Worm (Caenorhabditis elegans) whole organism, mixed stage, embryonic: ENCODE data around the gene fut-4.

Experiments used
- bed-3 ChIP-seq: fragments of 200-800 bp; sonication (Bioruptor generic); optimal IDR thresholded peaks from 3 replicates; lab custom pipeline; 2018; ENCODE audit warnings: mild to moderate bottlenecking, missing genetic modification characterization, moderate library complexity, missing compliant biosample characterization
- blmp-1 ChIP-seq: fragments of 150-350 bp; optimal IDR thresholded peaks from 2 replicates; lab custom pipeline; 2014; ENCODE audit warnings: missing biosample characterization, missing genetic modification characterization
- ceh-39 ChIP-seq: fragments of 150-350 bp; optimal IDR thresholded peaks from 2 replicates; lab custom pipeline; 2014; ENCODE audit warnings: missing biosample characterization, missing genetic modification characterization
- ceh-43 ChIP-seq: fragments of 200-800 bp; sonication (Bioruptor generic); optimal IDR thresholded peaks from 2 replicates; lab custom pipeline; 2018; ENCODE audit warnings: mild to moderate bottlenecking, missing genetic modification characterization, moderate library complexity, missing compliant biosample characterization
- ceh-83 ChIP-seq: fragments of 200-800 bp; sonication (Bioruptor generic); optimal IDR thresholded peaks from 2 replicates; lab custom pipeline; 2018; ENCODE audit warnings: mild to moderate bottlenecking, missing genetic modification characterization, missing compliant biosample characterization
- ces-1 ChIP-seq: fragments of 150-350 bp; optimal IDR thresholded peaks from 2 replicates; lab custom pipeline; 2014; ENCODE audit warnings: missing biosample characterization, missing genetic modification reagents, missing genetic modification characterization
- cnd-1 ChIP-seq: fragments of 200-800 bp; sonication (Bioruptor generic); optimal IDR thresholded peaks from 2 replicates; lab custom pipeline; 2018; ENCODE audit warnings: mild to moderate bottlenecking, missing genetic modification characterization, missing compliant biosample characterization
- drap-1 ChIP-seq: fragments of 200-800 bp; sonication (Bioruptor generic); optimal IDR thresholded peaks from 3 replicates; lab custom pipeline; 2018; ENCODE audit warnings: mild to moderate bottlenecking, missing genetic modification characterization, missing compliant biosample characterization
- elt-1 ChIP-seq: sonication (generic microtip); optimal IDR thresholded peaks from 2 replicates; lab custom pipeline; 2017; ENCODE audit warnings: missing genetic modification characterization, mild to moderate bottlenecking, missing compliant biosample characterization, antibody characterized with exemption, moderate library complexity, borderline replicate concordance; ENCODE audit not compliant: insufficient read depth
- elt-3 ChIP-seq: fragments of 150-350 bp; optimal IDR thresholded peaks from 2 replicates; lab custom pipeline; 2014; ENCODE audit warnings: missing biosample characterization, missing genetic modification characterization
- flh-1 ChIP-seq: fragments of 200-800 bp; sonication (Bioruptor generic); optimal IDR thresholded peaks from 2 replicates; lab custom pipeline; 2018; ENCODE audit warnings: mild to moderate bottlenecking, missing genetic modification characterization, moderate library complexity, missing compliant biosample characterization
- ham-2 ChIP-seq: fragments of 200-800 bp; sonication (Bioruptor generic); optimal IDR thresholded peaks from 2 replicates; lab custom pipeline; 2018; ENCODE audit warnings: mild to moderate bottlenecking, missing genetic modification characterization, missing compliant biosample characterization
- hlh-1 ChIP-seq: fragments of 150-350 bp; optimal IDR thresholded peaks from 2 replicates; lab custom pipeline; 2014; ENCODE audit warnings: missing biosample characterization, missing genetic modification reagents, missing genetic modification characterization
- lin-13 ChIP-seq: fragments of 150-350 bp; optimal IDR thresholded peaks from 2 replicates; lab custom pipeline; 2014; ENCODE audit warnings: missing biosample characterization, missing genetic modification characterization
- lin-32 ChIP-seq: fragments of 200-800 bp; sonication (Bioruptor generic); optimal IDR thresholded peaks from 2 replicates; lab custom pipeline; 2018; ENCODE audit warnings: mild to moderate bottlenecking, missing genetic modification characterization, missing compliant biosample characterization
- lsy-2 ChIP-seq: fragments of 150-350 bp; optimal IDR thresholded peaks from 2 replicates; lab custom pipeline; 2014; ENCODE audit warnings: missing biosample characterization, missing genetic modification characterization
- mab-5 ChIP-seq: fragments of 150-350 bp; optimal IDR thresholded peaks from 2 replicates; lab custom pipeline; 2014; ENCODE audit warnings: missing biosample characterization, missing genetic modification characterization
- mls-2 ChIP-seq: sonication (generic microtip); optimal IDR thresholded peaks from 2 replicates; lab custom pipeline; 2016; ENCODE audit warnings: mild to moderate bottlenecking, missing genetic modification characterization, moderate library complexity, missing compliant biosample characterization
- nhr-2 ChIP-seq: fragments of 150-350 bp; optimal IDR thresholded peaks from 2 replicates; lab custom pipeline; 2014; ENCODE audit warnings: missing biosample characterization, missing genetic modification characterization
- nhr-237 ChIP-seq: fragments of 150-350 bp; optimal IDR thresholded peaks from 2 replicates; lab custom pipeline; 2014; ENCODE audit warnings: missing biosample characterization, missing genetic modification characterization
- nhr-28 ChIP-seq: fragments of 150-350 bp; optimal IDR thresholded peaks from 2 replicates; lab custom pipeline; 2014; ENCODE audit warnings: missing biosample characterization, missing genetic modification characterization
- pha-4 ChIP-seq: fragments of 150-350 bp; optimal IDR thresholded peaks from 2 replicates; lab custom pipeline; 2018; ENCODE audit warnings: missing biosample characterization, missing genetic modification reagents, missing genetic modification characterization
- sem-2 ChIP-seq: fragments of 200-800 bp; sonication (Bioruptor generic); optimal IDR thresholded peaks from 2 replicates; lab custom pipeline; 2018; ENCODE audit warnings: mild to moderate bottlenecking, missing genetic modification characterization, missing compliant biosample characterization
- snpc-4 ChIP-seq: fragments of 150-350 bp; optimal IDR thresholded peaks from 2 replicates; lab custom pipeline; 2014; ENCODE audit warnings: missing biosample characterization, missing genetic modification characterization
- sptf-1 ChIP-seq: sonication (generic microtip); optimal IDR thresholded peaks from 2 replicates; lab custom pipeline; 2017; ENCODE audit warnings: mild to moderate bottlenecking, missing genetic modification characterization, moderate library complexity, missing compliant biosample characterization
- unc-120 ChIP-seq: sonication (generic microtip); optimal IDR thresholded peaks from 2 replicates; lab custom pipeline; 2017; ENCODE audit warnings: missing genetic modification characterization, missing compliant biosample characterization; ENCODE audit not compliant: poor library complexity, severe bottlenecking
- unc-39 ChIP-seq: fragments of 150-350 bp; optimal IDR thresholded peaks from 2 replicates; lab custom pipeline; 2014; ENCODE audit warnings: missing biosample characterization, missing genetic modification characterization
- unc-62 ChIP-seq: fragments of 150-350 bp; optimal IDR thresholded peaks from 2 replicates; lab custom pipeline; 2014; ENCODE audit warnings: missing biosample characterization, missing genetic modification reagents, missing genetic modification characterization
- ztf-11 ChIP-seq: fragments of 150-350 bp; optimal IDR thresholded peaks from 2 replicates; lab custom pipeline; 2014; ENCODE audit warnings: missing biosample characterization, missing genetic modification characterization

Gene fut-4

ce11 chrII:2802804-2803586 lies 19.3 kb downstream of the fut-4 start:
- TF ChIP-seq nhr-28 (tag; lab: Kevin White, UChicago) = no peak
- TF ChIP-seq unc-120 = no peak
- TF ChIP-seq ces-1 = no peak
- TF ChIP-seq snpc-4 (tag; lab: Kevin White, UChicago) = no peak
- no peak for TF ChIP-seq mab-5
- no peak for TF ChIP-seq cnd-1 (tag; lab: Kevin White, UChicago)
- TF ChIP-seq mls-2 (tag; lab: Kevin White, UChicago) = no peak
- TF ChIP-seq drap-1 (GFP tag; lab: Kevin White, UChicago) = no peak
- TF ChIP-seq elt-3 (tag; lab: Kevin White, UChicago) = no peak
- TF ChIP-seq blmp-1 (tag; lab: Kevin White, UChicago) = no peak
- TF ChIP-seq ceh-39 (tag; lab: Kevin White, UChicago) = no peak
- TF ChIP-seq sptf-1 = no peak
- no peak for TF ChIP-seq lin-32 (GFP tag; lab: Kevin White, UChicago)
- TF ChIP-seq bed-3 (GFP tag; lab: Kevin White, UChicago) = no peak

- peak; percentile 2 for TF ChIP-seq lin-13 (tag; lab: Kevin White, UChicago)
- no peak for TF ChIP-seq hlh-1 (tag; lab: Kevin White, UChicago)
- TF ChIP-seq lsy-2 (tag; lab: Kevin White, UChicago) = no peak
These were observed 20.6 kb downstream of the fut-4 start for ce11 chrII:2801764-2802163.

DNA sequence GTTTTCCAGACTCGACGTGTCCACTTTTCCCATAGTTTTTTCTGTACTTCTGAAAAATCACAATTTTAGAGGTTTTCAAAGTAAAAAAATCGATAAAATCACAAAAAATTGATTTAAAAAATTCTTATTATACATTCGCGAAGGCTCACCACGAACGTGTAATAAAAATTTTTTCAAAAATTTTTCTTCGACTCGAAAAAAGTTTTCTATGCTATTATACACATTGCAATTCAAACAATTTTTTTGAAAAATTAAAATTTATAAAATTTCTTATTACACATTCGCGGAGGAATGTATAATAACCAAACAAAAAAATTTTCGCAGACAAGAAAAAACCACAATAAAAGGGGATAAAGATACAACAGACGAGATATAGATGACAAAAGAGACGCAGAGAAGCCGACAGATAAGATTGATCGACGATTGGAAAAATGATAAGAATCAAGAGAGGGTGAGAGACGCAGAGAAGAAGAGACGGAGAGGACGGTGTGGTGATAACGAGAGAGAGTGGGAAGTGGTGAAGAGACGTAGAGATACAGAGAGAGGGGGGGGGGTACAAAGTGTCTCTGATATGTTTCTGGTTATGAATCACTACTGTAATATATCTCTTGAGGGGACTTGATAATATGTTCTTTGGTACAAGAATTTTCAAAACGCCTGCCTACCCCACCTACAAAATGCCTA lies 21.6 kb downstream of the fut-4 start, which contains the start of gene nhr-119:
Gene nhr-119, minus strand, starts transcription at position 51 of the 684 bp plus-strand sequence.
- TF ChIP-seq unc-120 (peak; percentile 6), elt-3 (tag; lab: Kevin White, UChicago) (peak; percentile 94), unc-62 (GFP tag; lab: Kevin White, UChicago) (peak; percentile 79), ztf-11 (tag; lab: Kevin White, UChicago) (no peak), elt-1 (tag; lab: Kevin White, UChicago) (peak; percentile 95), nhr-237 (peak; percentile 33)

DNA sequence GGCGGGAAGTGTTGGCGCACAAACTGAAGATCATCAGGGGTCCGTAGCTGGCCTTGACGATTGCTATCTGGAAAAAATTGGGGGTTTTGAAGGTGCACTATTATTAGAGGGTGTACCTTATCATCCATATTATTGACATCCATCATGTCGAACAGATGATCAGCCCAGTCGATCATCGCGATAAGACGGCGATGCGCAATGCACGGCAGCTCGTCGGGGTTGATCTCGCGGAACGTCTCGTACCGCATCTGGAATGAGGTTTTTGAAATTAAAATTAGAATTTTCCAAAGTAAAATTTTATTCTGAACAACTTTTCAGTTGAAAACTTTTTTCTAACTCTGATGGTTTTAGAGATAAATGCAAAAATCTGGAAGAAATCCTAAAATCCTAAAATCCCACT lies 24.4 kb downstream of the fut-4 start:
- TF ChIP-seq nhr-2 (tag; lab: Kevin White, UChicago) = no peak
- peak; percentile 3 for TF ChIP-seq elt-1 (tag; lab: Kevin White, UChicago)

DNA sequence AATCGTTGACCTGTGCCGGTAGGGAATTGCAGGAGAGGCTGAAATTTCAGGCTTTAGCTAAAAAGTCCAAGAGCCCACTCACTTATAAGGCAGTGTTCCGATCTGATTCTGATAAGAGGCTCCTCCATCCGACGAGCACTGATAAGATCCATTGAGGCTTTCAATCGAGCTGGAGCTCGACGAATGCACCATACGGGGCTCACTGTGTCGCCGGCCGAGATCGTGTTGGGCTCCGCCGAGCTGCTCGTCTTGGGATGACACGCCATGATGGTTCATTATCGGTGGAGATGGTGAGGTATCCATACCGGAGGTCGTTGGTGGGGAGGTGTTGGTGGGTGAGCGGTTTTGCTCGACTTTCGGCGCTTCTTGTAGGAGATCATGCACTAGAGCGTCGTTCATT lies 25.9 kb downstream of the fut-4 start:
- TF ChIP-seq ham-2 (GFP tag; lab: Kevin White, UChicago) (no peak), ceh-43 (GFP tag; lab: Kevin White, UChicago) (no peak), sem-2 (GFP tag; lab: Kevin White, UChicago) (no peak), drap-1 (GFP tag; lab: Kevin White, UChicago) (no peak), ztf-11 (tag; lab: Kevin White, UChicago) (no peak)

ce11 chrII:2795413-2795812 lies 26.9 kb downstream of the fut-4 start:
- TF ChIP-seq nhr-237 (no peak), pha-4 (tag; lab: Kevin White, UChicago) (no peak), ceh-83 (GFP tag; lab: Kevin White, UChicago) (no peak), unc-39 (tag; lab: Kevin White, UChicago) (no peak), flh-1 (GFP tag; lab: Kevin White, UChicago) (no peak), ces-1 (no peak)
